Fruit fly (Drosophila melanogaster) whole organism, embryonic: ENCODE data around the gene Rab30.

Experiments used
- Ada2b ChIP-seq: fragments of 200-800 bp; sonication (Bioruptor generic); IDR thresholded peaks from 2 replicates; pipeline ENCODE4 v1.3.6; 2022; ENCODE audit warnings: missing biosample characterization, missing genetic modification characterization
- Asciz ChIP-seq: fragments of 200-800 bp; sonication (Bioruptor generic); optimal IDR thresholded peaks from 2 replicates; lab custom pipeline; 2017; ENCODE audit warnings: missing biosample characterization, mild to moderate bottlenecking, missing genetic modification characterization, missing genetic modification reagents
- CG11398 ChIP-seq: fragments of 200-800 bp; sonication (Bioruptor generic); optimal IDR thresholded peaks from 2 replicates; lab custom pipeline; 2016; ENCODE audit warnings: missing biosample characterization, missing genetic modification characterization
- CG11456 ChIP-seq: fragments of 200-800 bp; sonication (Bioruptor generic); IDR thresholded peaks from 3 replicates; pipeline ENCODE4 v1.3.6; 2022; ENCODE audit warnings: missing biosample characterization, missing genetic modification characterization
- CG11695 ChIP-seq: fragments of 200-800 bp; sonication (Bioruptor generic); IDR thresholded peaks from 3 replicates; pipeline ENCODE4 v1.3.6; 2022; ENCODE audit warnings: missing biosample characterization, missing genetic modification characterization
- CG12769 ChIP-seq: fragments of 200-800 bp; sonication (Bioruptor generic); optimal IDR thresholded peaks from 2 replicates; lab custom pipeline; 2019; ENCODE audit warnings: missing biosample characterization, mild to moderate bottlenecking, missing genetic modification characterization, moderate library complexity
- CG14965 ChIP-seq: fragments of 200-800 bp; sonication (Bioruptor generic); optimal IDR thresholded peaks from 2 replicates; lab custom pipeline; 2016; ENCODE audit warnings: missing biosample characterization, missing genetic modification characterization, borderline replicate concordance
- CG15514 ChIP-seq: fragments of 200-800 bp; sonication (Bioruptor generic); optimal IDR thresholded peaks from 3 replicates; lab custom pipeline; 2017; ENCODE audit warnings: missing biosample characterization, missing genetic modification characterization, mild to moderate bottlenecking, moderate library complexity, missing genetic modification reagents
- CG1603 ChIP-seq: fragments of 200-800 bp; sonication (Bioruptor generic); optimal IDR thresholded peaks from 2 replicates; lab custom pipeline; 2019; ENCODE audit warnings: missing biosample characterization, mild to moderate bottlenecking, missing genetic modification characterization, moderate library complexity
- CG1647 ChIP-seq: fragments of 200-800 bp; sonication (Bioruptor generic); optimal IDR thresholded peaks from 3 replicates; lab custom pipeline; 2016; ENCODE audit warnings: missing biosample characterization, missing genetic modification characterization
- CG1792 ChIP-seq: fragments of 200-800 bp; sonication (Bioruptor generic); optimal IDR thresholded peaks from 2 replicates; lab custom pipeline; 2016; ENCODE audit warnings: missing biosample characterization, missing genetic modification characterization
- CG18599 ChIP-seq: fragments of 200-800 bp; sonication (Bioruptor generic); optimal IDR thresholded peaks from 3 replicates; lab custom pipeline; 2017; ENCODE audit warnings: missing biosample characterization, missing genetic modification characterization, mild to moderate bottlenecking, moderate library complexity, missing genetic modification reagents
- CG2712 ChIP-seq: fragments of 200-800 bp; optimal IDR thresholded peaks from 3 replicates; lab custom pipeline; 2019; ENCODE audit warnings: missing biosample characterization, mild to moderate bottlenecking, missing genetic modification characterization, moderate library complexity
- CG3407 ChIP-seq: fragments of 200-800 bp; sonication (Bioruptor generic); optimal IDR thresholded peaks from 2 replicates; lab custom pipeline; 2018; ENCODE audit warnings: missing biosample characterization, mild to moderate bottlenecking, missing genetic modification characterization
- CG34376 ChIP-seq: fragments of 200-800 bp; sonication (Bioruptor generic); optimal IDR thresholded peaks from 2 replicates; lab custom pipeline; 2018; ENCODE audit warnings: missing biosample characterization, mild to moderate bottlenecking, missing genetic modification characterization
- CG6272 ChIP-seq: fragments of 200-800 bp; sonication (Bioruptor generic); IDR thresholded peaks from 2 replicates; pipeline ENCODE4 v1.3.6; 2022; ENCODE audit warnings: missing biosample characterization, missing genetic modification characterization
- CG6654 ChIP-seq: fragments of 200-800 bp; sonication (Bioruptor generic); optimal IDR thresholded peaks from 2 replicates; lab custom pipeline; 2017; ENCODE audit warnings: missing biosample characterization, mild to moderate bottlenecking, missing genetic modification characterization
- CG7271 ChIP-seq: fragments of 200-800 bp; sonication (Bioruptor generic); optimal IDR thresholded peaks from 2 replicates; lab custom pipeline; 2018; ENCODE audit warnings: missing biosample characterization, mild to moderate bottlenecking, missing genetic modification characterization, moderate library complexity
- CG7839 ChIP-seq: fragments of 200-800 bp; sonication (Bioruptor generic); optimal IDR thresholded peaks from 3 replicates; lab custom pipeline; 2018; ENCODE audit warnings: missing biosample characterization, mild to moderate bottlenecking, missing genetic modification characterization, moderate library complexity
- CG9932 ChIP-seq: fragments of 200-800 bp; sonication (Bioruptor generic); IDR thresholded peaks from 2 replicates; pipeline ENCODE4 v1.3.6; 2022; ENCODE audit warnings: missing biosample characterization, missing genetic modification characterization
- CHES-1-like ChIP-seq: fragments of 200-800 bp; sonication (Bioruptor generic); optimal IDR thresholded peaks from 2 replicates; lab custom pipeline; 2016; ENCODE audit warnings: missing biosample characterization, missing genetic modification characterization
- CkIIα-i1 ChIP-seq: fragments of 200-800 bp; sonication (Bioruptor generic); IDR thresholded peaks from 2 replicates; pipeline ENCODE4 v1.3.6; 2022; ENCODE audit warnings: missing biosample characterization, missing genetic modification characterization
- Dref ChIP-seq: fragments of 200-800 bp; sonication (Bioruptor generic); IDR thresholded peaks from 2 replicates; pipeline ENCODE4 v1.3.6; 2022; ENCODE audit warnings: missing biosample characterization, missing genetic modification characterization
- E2f2 ChIP-seq: fragments of 200-800 bp; sonication (Bioruptor generic); IDR thresholded peaks from 2 replicates; pipeline ENCODE4 v1.3.6; 2022; ENCODE audit warnings: missing biosample characterization, missing genetic modification characterization
- Elba2 ChIP-seq: fragments of 200-800 bp; sonication (Bioruptor generic); optimal IDR thresholded peaks from 3 replicates; lab custom pipeline; 2016; ENCODE audit warnings: missing biosample characterization, missing genetic modification characterization
- Ets65A ChIP-seq: fragments of 200-800 bp; sonication (Bioruptor generic); peaks from one replicate; lab custom pipeline; 2016; ENCODE audit warnings: missing biosample characterization, missing genetic modification characterization
- Hmr ChIP-seq: fragments of 200-800 bp; sonication (Bioruptor generic); optimal IDR thresholded peaks from 3 replicates; lab custom pipeline; 2017; ENCODE audit warnings: mild to moderate bottlenecking, missing biosample characterization, missing genetic modification reagents, missing genetic modification characterization
- MESR4 ChIP-seq: fragments of 200-800 bp; sonication (Bioruptor generic); optimal IDR thresholded peaks from 2 replicates; lab custom pipeline; 2018; ENCODE audit warnings: missing biosample characterization, mild to moderate bottlenecking, missing genetic modification characterization, moderate library complexity
- Optix ChIP-seq: fragments of 200-800 bp; sonication (Bioruptor generic); IDR thresholded peaks from 3 replicates; pipeline ENCODE4 v1.3.6; 2022; ENCODE audit warnings: missing biosample characterization, missing genetic modification characterization
- Xrp1 ChIP-seq: fragments of 200-800 bp; sonication (Bioruptor generic); IDR thresholded peaks from 2 replicates; pipeline ENCODE4 v1.3.6; 2022; ENCODE audit warnings: missing biosample characterization, missing genetic modification characterization
- YL-1 ChIP-seq: fragments of 200-800 bp; sonication (Bioruptor generic); optimal IDR thresholded peaks from 3 replicates; lab custom pipeline; 2017; ENCODE audit warnings: missing biosample characterization, mild to moderate bottlenecking, missing genetic modification characterization
- abd-A ChIP-seq: fragments of 200-800 bp; sonication (Bioruptor generic); optimal IDR thresholded peaks from 3 replicates; lab custom pipeline; 2019; ENCODE audit warnings: missing biosample characterization, mild to moderate bottlenecking, missing genetic modification characterization, moderate library complexity
- az2 ChIP-seq: fragments of 200-800 bp; sonication (Bioruptor generic); optimal IDR thresholded peaks from 3 replicates; lab custom pipeline; 2016; ENCODE audit warnings: missing biosample characterization, missing genetic modification characterization
- bsh ChIP-seq, 2 experiments: fragments of 200-800 bp; sonication (Bioruptor generic); optimal IDR thresholded peaks; 2 replicates each; lab custom pipeline; 2017 to 2018; ENCODE audit warnings: mild to moderate bottlenecking in 2 of 2, missing biosample characterization in 2 of 2, missing genetic modification characterization in 2 of 2, moderate library complexity in 1 of 2
- cato ChIP-seq: fragments of 200-800 bp; sonication (Bioruptor generic); optimal IDR thresholded peaks from 2 replicates; lab custom pipeline; 2016; ENCODE audit warnings: missing biosample characterization, missing genetic modification characterization, borderline replicate concordance
- chm ChIP-seq: fragments of 200-800 bp; sonication (Bioruptor generic); IDR thresholded peaks from 2 replicates; pipeline ENCODE4 v1.3.6; 2022; ENCODE audit warnings: missing biosample characterization, missing genetic modification characterization
- cwo ChIP-seq: fragments of 200-800 bp; sonication (Bioruptor generic); optimal IDR thresholded peaks from 3 replicates; lab custom pipeline; 2017; ENCODE audit warnings: missing biosample characterization, missing genetic modification characterization, mild to moderate bottlenecking, moderate library complexity, missing genetic modification reagents
- dm ChIP-seq: fragments of 200-800 bp; sonication (Bioruptor generic); optimal IDR thresholded peaks from 3 replicates; lab custom pipeline; 2016; ENCODE audit warnings: missing biosample characterization, missing genetic modification characterization
- hb ChIP-seq: fragments of 200-800 bp; sonication (Bioruptor generic); IDR thresholded peaks from 3 replicates; pipeline ENCODE4 v1.3.6; 2022; ENCODE audit warnings: missing biosample characterization, missing genetic modification characterization; ENCODE audit not compliant: partially characterized antibody
- her ChIP-seq: fragments of 200-800 bp; sonication (Bioruptor generic); optimal IDR thresholded peaks from 2 replicates; lab custom pipeline; 2016; ENCODE audit warnings: missing biosample characterization, missing genetic modification characterization
- insv ChIP-seq, 2 experiments: fragments of 200-800 bp; sonication (Bioruptor generic); optimal IDR thresholded peaks; 3 replicates each; lab custom pipeline; 2016 to 2018; ENCODE audit warnings: missing biosample characterization in 2 of 2, missing genetic modification characterization in 2 of 2
- jumu ChIP-seq: fragments of 200-800 bp; sonication (Bioruptor generic); optimal IDR thresholded peaks from 3 replicates; lab custom pipeline; 2016; ENCODE audit warnings: missing biosample characterization, missing genetic modification characterization
- lab ChIP-seq: fragments of 200-800 bp; sonication (Bioruptor generic); optimal IDR thresholded peaks from 3 replicates; lab custom pipeline; 2017; ENCODE audit warnings: missing biosample characterization, missing genetic modification characterization, mild to moderate bottlenecking, moderate library complexity, missing genetic modification reagents
- org-1 ChIP-seq: fragments of 200-800 bp; sonication (Bioruptor generic); optimal IDR thresholded peaks from 2 replicates; lab custom pipeline; 2017; ENCODE audit warnings: missing biosample characterization, missing genetic modification characterization
- pfk ChIP-seq: fragments of 200-800 bp; sonication (Bioruptor generic); optimal IDR thresholded peaks from 2 replicates; lab custom pipeline; 2018; ENCODE audit warnings: missing biosample characterization, mild to moderate bottlenecking, missing genetic modification characterization, moderate library complexity
- psq ChIP-seq: fragments of 200-800 bp; sonication (Bioruptor generic); optimal IDR thresholded peaks from 2 replicates; lab custom pipeline; 2017; ENCODE audit warnings: missing biosample characterization, missing genetic modification characterization
- slbo ChIP-seq: fragments of 200-800 bp; sonication (Bioruptor generic); IDR thresholded peaks from 2 replicates; pipeline ENCODE4 v1.3.6; 2022; ENCODE audit warnings: missing biosample characterization, missing genetic modification characterization
- tio ChIP-seq: fragments of 200-800 bp; sonication (Bioruptor generic); optimal IDR thresholded peaks from 2 replicates; lab custom pipeline; 2017; ENCODE audit warnings: missing biosample characterization, missing genetic modification characterization, inconsistent platforms
- tup ChIP-seq: fragments of 200-800 bp; sonication (Bioruptor generic); optimal IDR thresholded peaks from 2 replicates; lab custom pipeline; 2016; ENCODE audit warnings: missing biosample characterization, mild to moderate bottlenecking, missing genetic modification characterization, moderate library complexity
- twi ChIP-seq: fragments of 200-800 bp; optimal IDR thresholded peaks from 2 replicates; lab custom pipeline; 2019; ENCODE audit warnings: missing biosample characterization, mild to moderate bottlenecking, missing genetic modification characterization, moderate library complexity

The Rab30 gene

dm6 chr2L:7032517-7032951, at the start of gene Rab30, which contains the start of gene Caper (continued):
- TF ChIP-seq CG11456 (GFP tag; lab: Robert Waterston, UW) (no peak; the same call in 2 of the 3 replicates), pfk (GFP tag; lab: Kevin White, UChicago) (no peak), CG7839 (tag; lab: Kevin White, UChicago) (no peak), CG7271 (tag; lab: Kevin White, UChicago) (no peak), hb (peak; percentile 97), CG6654 (GFP tag; lab: Kevin White, UChicago) (no peak), bsh (GFP tag; optimal IDR thresholded peaks at IDR 0.05; lab: Kevin White, UChicago) (peak in 1 of 2 experiments; percentile 43), Hmr (no peak), Optix (GFP tag; lab: Robert Waterston, UW) (no peak), Elba2 (GFP tag; lab: Kevin White, UChicago) (no peak), MESR4 (GFP tag; lab: Kevin White, UChicago) (peak; percentile 94), Ets65A (GFP tag; lab: Kevin White, UChicago) (peak; percentile 96), YL-1 (GFP tag; lab: Kevin White, UChicago) (peak; percentile 88), abd-A (tag; lab: Kevin White, UChicago) (no peak), CkIIα-i1 (GFP tag; lab: Robert Waterston, UW) (no peak), CG6272 (GFP tag; lab: Robert Waterston, UW) (peak; percentile 61), CG3407 (no peak), CG12769 (tag; lab: Kevin White, UChicago) (peak; percentile 70), CHES-1-like (GFP tag; lab: Kevin White, UChicago) (peak; percentile 85), Xrp1 (GFP tag; lab: Robert Waterston, UW) (0 out of 2 replicates have a peak, but pooled peaks have one; percentile 33), org-1 (GFP tag; lab: Kevin White, UChicago) (no peak), az2 (peak; percentile 43), CG1603 (tag; lab: Kevin White, UChicago) (peak; percentile 89), CG34376 (GFP tag; lab: Kevin White, UChicago) (peak; percentile 22), cato (GFP tag; lab: Kevin White, UChicago) (no peak), CG11398 (peak; percentile 59), CG14965 (GFP tag; lab: Kevin White, UChicago) (no peak), CG2712 (tag; lab: Kevin White, UChicago) (peak; percentile 61), jumu (GFP tag; lab: Kevin White, UChicago) (peak; percentile 67), her (peak; percentile 68), E2f2 (peak; percentile 55), CG18599 (no peak), Dref (GFP tag; lab: Robert Waterston, UW) (peak; percentile 99), CG1792 (peak; percentile 40), twi (peak; percentile 25), Ada2b (GFP tag; lab: Robert Waterston, UW) (peak; percentile 40; the same call in 1 of the 2 replicates), lab (no peak), cwo (GFP tag; lab: Kevin White, UChicago) (no peak), CG11695 (GFP tag; lab: Robert Waterston, UW) (no peak), psq (no peak), tio (GFP tag; lab: Kevin White, UChicago) (no peak), Asciz (GFP tag; lab: Kevin White, UChicago) (no peak), tup (no peak), chm (GFP tag; lab: Robert Waterston, UW) (0 out of 2 replicates have a peak, but pooled peaks have one; percentile 16), CG1647 (GFP tag; lab: Kevin White, UChicago) (peak; percentile 23), dm (GFP tag; lab: Kevin White, UChicago) (peak; percentile 90), CG15514 (GFP tag; lab: Kevin White, UChicago) (peak; percentile 66), CG9932 (GFP tag; lab: Robert Waterston, UW) (peak; percentile 95), slbo (GFP tag; lab: Robert Waterston, UW) (peak; percentile 79), insv (GFP tag; optimal IDR thresholded peaks at IDR 0.05; lab: Kevin White, UChicago) (peak in 1 of 2 experiments; percentile 80)
